Fruit fly (Drosophila melanogaster) whole organism: Measurements from ENCODE around the gene CG31638.

Experiments
- CG8478 ChIP-seq: fragments of >200 bp; optimal IDR thresholded peaks from 2 replicates; lab custom pipeline; 2018; ENCODE audit warnings: inconsistent platforms
- Dll ChIP-seq: fragments of >200 bp; optimal IDR thresholded peaks from 2 replicates; lab custom pipeline; 2017
- EcR ChIP-seq, 2 experiments: fragments of >200 bp; optimal IDR thresholded peaks; 2 replicates each; lab custom pipeline; 2017; ENCODE audit warnings: missing biosample characterization in 2 of 2, missing genetic modification characterization in 2 of 2, missing genetic modification reagents in 2 of 2
- pan ChIP-seq: fragments of >200 bp; optimal IDR thresholded peaks from 2 replicates; lab custom pipeline; 2017
- psq ChIP-seq: fragments of >200 bp; optimal IDR thresholded peaks from 2 replicates; lab custom pipeline; 2017
- usp ChIP-seq: fragments of >200 bp; optimal IDR thresholded peaks from 2 replicates; lab custom pipeline; 2017; ENCODE audit warnings: missing biosample characterization, missing genetic modification characterization, mixed read lengths

CG31638 gene

dm6 chr2L:6464270-6464669 lies 26.6 kb upstream of the CG31638 start:
- no peak for TF ChIP-seq CG8478 (lab: Kevin White, UChicago)
- no peak for TF ChIP-seq EcR (GFP tag; optimal IDR thresholded peaks at IDR 0.05; lab: Kevin White, UChicago)
- no peak for TF ChIP-seq usp (GFP tag; lab: Kevin White, UChicago)
- no peak for TF ChIP-seq psq (lab: Kevin White, UChicago)
- TF ChIP-seq pan (lab: Kevin White, UChicago), result no peak
- TF ChIP-seq Dll (lab: Kevin White, UChicago), result no peak

- TF ChIP-seq usp (GFP tag; lab: Kevin White, UChicago) (no peak), pan (lab: Kevin White, UChicago) (no peak), Dll (lab: Kevin White, UChicago) (no peak), psq (lab: Kevin White, UChicago) (no peak)
Observed at dm6 chr2L:6464780-6465179, 26.1 kb upstream of the CG31638 start.

- TF ChIP-seq usp (GFP tag; lab: Kevin White, UChicago), result no peak
- TF ChIP-seq CG8478 (lab: Kevin White, UChicago), result no peak
- no peak for TF ChIP-seq EcR (GFP tag; optimal IDR thresholded peaks at IDR 0.05; lab: Kevin White, UChicago)
- no peak for TF ChIP-seq Dll (lab: Kevin White, UChicago)
- no peak for TF ChIP-seq pan (lab: Kevin White, UChicago)
- TF ChIP-seq psq (lab: Kevin White, UChicago), result no peak
Observed at dm6 chr2L:6465497-6465896, 25.4 kb upstream of the CG31638 start, which contains the start of gene Rchy1. Gene Rchy1, minus strand, starts transcription at chr2L:6465669.

- no peak for TF ChIP-seq EcR (GFP tag; optimal IDR thresholded peaks at IDR 0.05; lab: Kevin White, UChicago)
- no peak for TF ChIP-seq Dll (lab: Kevin White, UChicago)
- TF ChIP-seq CG8478 (lab: Kevin White, UChicago), result no peak
- TF ChIP-seq usp (GFP tag; lab: Kevin White, UChicago), result no peak
- no peak for TF ChIP-seq psq (lab: Kevin White, UChicago)
- TF ChIP-seq pan (lab: Kevin White, UChicago), result no peak
Observed at dm6 chr2L:6467509-6467908, 23.4 kb upstream of the CG31638 start, which contains the start of gene HemK1. Gene HemK1, minus strand, starts transcription at chr2L:6467698.

dm6 chr2L:6470100-6470644 lies 20.7 kb upstream of the CG31638 start:
- TF ChIP-seq Dll (lab: Kevin White, UChicago), result no peak

- no peak for TF ChIP-seq EcR (GFP tag; optimal IDR thresholded peaks at IDR 0.05; lab: Kevin White, UChicago)
- peak; percentile 81 for TF ChIP-seq pan (lab: Kevin White, UChicago)
- no peak for TF ChIP-seq psq (lab: Kevin White, UChicago)
- no peak for TF ChIP-seq CG8478 (lab: Kevin White, UChicago)
Observed at dm6 chr2L:6471978-6472776, 18.7 kb upstream of the CG31638 start.

dm6 chr2L:6473076-6474037 lies 17.5 kb upstream of the CG31638 start, which contains the start of gene mmy:
Gene mmy, minus strand, starts transcription at chr2L:6473904.
- TF ChIP-seq CG8478 (lab: Kevin White, UChicago), result no peak
- no peak for TF ChIP-seq EcR (GFP tag; optimal IDR thresholded peaks at IDR 0.05; lab: Kevin White, UChicago)
- no peak for TF ChIP-seq psq (lab: Kevin White, UChicago)
- TF ChIP-seq usp (GFP tag; lab: Kevin White, UChicago), result no peak
- peak; percentile 79 for TF ChIP-seq pan (lab: Kevin White, UChicago)

- TF ChIP-seq usp (GFP tag; lab: Kevin White, UChicago) (no peak), EcR (GFP tag; optimal IDR thresholded peaks at IDR 0.05; lab: Kevin White, UChicago) (no peak), pan (lab: Kevin White, UChicago) (no peak), CG8478 (lab: Kevin White, UChicago) (no peak), psq (lab: Kevin White, UChicago) (no peak), Dll (lab: Kevin White, UChicago) (no peak)
Observed at dm6 chr2L:6474298-6474697, 16.6 kb upstream of the CG31638 start.

- no peak for TF ChIP-seq EcR (GFP tag; optimal IDR thresholded peaks at IDR 0.05; lab: Kevin White, UChicago)
- no peak for TF ChIP-seq CG8478 (lab: Kevin White, UChicago)
- no peak for TF ChIP-seq pan (lab: Kevin White, UChicago)
- no peak for TF ChIP-seq psq (lab: Kevin White, UChicago)
- no peak for TF ChIP-seq usp (GFP tag; lab: Kevin White, UChicago)
- no peak for TF ChIP-seq Dll (lab: Kevin White, UChicago)
Observed at dm6 chr2L:6474878-6475582, 15.8 kb upstream of the CG31638 start.

- TF ChIP-seq pan (lab: Kevin White, UChicago), result no peak
- no peak for TF ChIP-seq CG8478 (lab: Kevin White, UChicago)
- TF ChIP-seq Dll (lab: Kevin White, UChicago), result no peak
- no peak for TF ChIP-seq psq (lab: Kevin White, UChicago)
- TF ChIP-seq usp (GFP tag; lab: Kevin White, UChicago), result no peak
- no peak for TF ChIP-seq EcR (GFP tag; optimal IDR thresholded peaks at IDR 0.05; lab: Kevin White, UChicago)
Observed at dm6 chr2L:6476753-6477152, 14.1 kb upstream of the CG31638 start, which contains the start of gene CG9536. Gene CG9536, minus strand, starts transcription at chr2L:6476975.
